Worm (Caenorhabditis elegans) whole organism, young adult: ENCODE measurements around the gene srg-51.

ENCODE experiments used
- attf-3 ChIP-seq: fragments of 200-800 bp; sonication (Bioruptor generic); conservative IDR thresholded peaks from 2 replicates; pipeline ENCODE4 v1.3.6; 2022; ENCODE audit warnings: missing genetic modification reagents, missing genetic modification characterization, missing compliant biosample characterization
- ceh-79 ChIP-seq: sonication (generic microtip); optimal IDR thresholded peaks from 2 replicates; lab custom pipeline; 2017; ENCODE audit warnings: mild to moderate bottlenecking, missing genetic modification characterization, missing compliant biosample characterization
- unc-62 ChIP-seq: fragments of 150-350 bp; optimal IDR thresholded peaks from 2 replicates; lab custom pipeline; 2014; ENCODE audit warnings: missing biosample characterization, missing genetic modification reagents, missing genetic modification characterization
- zfh-2 ChIP-seq: fragments of 200-800 bp; sonication (Bioruptor generic); conservative IDR thresholded peaks from 2 replicates; pipeline ENCODE4 v1.3.6; 2022; ENCODE audit warnings: missing genetic modification reagents, missing genetic modification characterization, missing compliant biosample characterization
- ztf-25 ChIP-seq: fragments of 200-800 bp; sonication (Bioruptor generic); IDR thresholded peaks from 2 replicates; pipeline ENCODE4 v1.3.6; 2022; ENCODE audit warnings: missing genetic modification reagents, missing genetic modification characterization, missing compliant biosample characterization

DNA sequence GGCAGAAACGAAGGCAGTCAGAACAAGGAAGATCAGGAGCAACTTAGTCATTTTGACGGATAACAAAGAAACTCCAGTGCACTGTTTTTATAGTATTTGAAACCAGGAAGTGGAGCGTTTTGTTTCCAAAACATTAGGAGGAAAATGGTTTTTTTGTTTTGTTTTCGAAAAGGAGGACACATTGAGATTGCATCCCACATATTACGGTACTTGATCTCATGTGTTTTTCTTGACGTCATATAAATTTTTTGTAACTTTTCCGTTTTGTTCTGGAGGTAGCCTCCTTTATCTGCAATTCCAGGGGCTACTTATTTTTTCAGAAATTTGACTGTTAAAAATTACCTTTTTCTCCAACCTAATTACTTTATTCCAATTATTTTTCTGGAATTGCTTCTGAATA is 13.0 kb downstream of the srg-51 start, which contains the start of gene M199.9:
- TF ChIP-seq unc-62 (GFP tag; lab: Kevin White, UChicago) (no peak), ceh-79 (no peak), ztf-25 (no peak), attf-3 (no peak), zfh-2 (no peak)
